Fruit fly (Drosophila melanogaster) whole organism: ENCODE data around the gene CG46435.

Experiments used
- psq ChIP-seq: fragments of >200 bp; optimal IDR thresholded peaks from 2 replicates; lab custom pipeline; 2017
- usp ChIP-seq: fragments of >200 bp; optimal IDR thresholded peaks from 2 replicates; lab custom pipeline; 2017; ENCODE audit warnings: missing biosample characterization, missing genetic modification characterization, mixed read lengths

- TF ChIP-seq usp (GFP tag; lab: Kevin White, UChicago) = no peak
- TF ChIP-seq psq (lab: Kevin White, UChicago) = no peak
These were observed 20.2 kb upstream of the CG46435 start for dm6 chr3L:19524690-19525089.
